Fruit fly (Drosophila melanogaster) whole organism: ENCODE results near the gene CG3213.

Experiments used
- CG8478 ChIP-seq: fragments of >200 bp; optimal IDR thresholded peaks from 2 replicates; lab custom pipeline; 2018; ENCODE audit warnings: inconsistent platforms
- Dll ChIP-seq: fragments of >200 bp; optimal IDR thresholded peaks from 2 replicates; lab custom pipeline; 2017
- EcR ChIP-seq, 2 experiments: fragments of >200 bp; optimal IDR thresholded peaks; 2 replicates each; lab custom pipeline; 2017; ENCODE audit warnings: missing biosample characterization in 2 of 2, missing genetic modification characterization in 2 of 2, missing genetic modification reagents in 2 of 2
- pan ChIP-seq: fragments of >200 bp; optimal IDR thresholded peaks from 2 replicates; lab custom pipeline; 2017
- psq ChIP-seq: fragments of >200 bp; optimal IDR thresholded peaks from 2 replicates; lab custom pipeline; 2017
- usp ChIP-seq: fragments of >200 bp; optimal IDR thresholded peaks from 2 replicates; lab custom pipeline; 2017; ENCODE audit warnings: missing biosample characterization, missing genetic modification characterization, mixed read lengths

CG3213 gene

dm6 chr2L:3548879-3549278 lies 29.4 kb upstream of the CG3213 start:
- TF ChIP-seq CG8478 (lab: Kevin White, UChicago) (no peak), pan (no peak), usp (GFP tag; lab: Kevin White, UChicago) (no peak), Dll (no peak), psq (no peak), EcR (GFP tag; optimal IDR thresholded peaks at IDR 0.05; lab: Kevin White, UChicago) (no peak)

DNA sequence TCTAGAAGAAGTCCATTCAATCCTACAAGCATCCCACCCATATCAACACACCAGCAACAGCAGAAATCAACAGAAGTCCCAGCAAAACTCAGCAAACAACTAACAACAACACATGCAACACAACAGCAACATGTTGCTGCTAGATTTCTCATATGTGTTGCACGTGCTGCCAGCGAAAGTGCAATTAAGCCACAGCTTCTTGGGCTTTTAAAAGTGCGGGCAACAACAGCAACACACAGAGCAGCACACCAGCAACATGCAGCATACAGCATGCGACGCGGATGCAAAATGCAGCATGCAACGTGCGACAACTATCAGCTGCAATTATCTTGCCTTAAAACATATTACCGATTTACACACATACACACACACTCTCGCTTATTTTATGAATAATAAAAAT lies 28.1 kb upstream of the CG3213 start:
- no peak for TF ChIP-seq usp (GFP tag; lab: Kevin White, UChicago)

DNA sequence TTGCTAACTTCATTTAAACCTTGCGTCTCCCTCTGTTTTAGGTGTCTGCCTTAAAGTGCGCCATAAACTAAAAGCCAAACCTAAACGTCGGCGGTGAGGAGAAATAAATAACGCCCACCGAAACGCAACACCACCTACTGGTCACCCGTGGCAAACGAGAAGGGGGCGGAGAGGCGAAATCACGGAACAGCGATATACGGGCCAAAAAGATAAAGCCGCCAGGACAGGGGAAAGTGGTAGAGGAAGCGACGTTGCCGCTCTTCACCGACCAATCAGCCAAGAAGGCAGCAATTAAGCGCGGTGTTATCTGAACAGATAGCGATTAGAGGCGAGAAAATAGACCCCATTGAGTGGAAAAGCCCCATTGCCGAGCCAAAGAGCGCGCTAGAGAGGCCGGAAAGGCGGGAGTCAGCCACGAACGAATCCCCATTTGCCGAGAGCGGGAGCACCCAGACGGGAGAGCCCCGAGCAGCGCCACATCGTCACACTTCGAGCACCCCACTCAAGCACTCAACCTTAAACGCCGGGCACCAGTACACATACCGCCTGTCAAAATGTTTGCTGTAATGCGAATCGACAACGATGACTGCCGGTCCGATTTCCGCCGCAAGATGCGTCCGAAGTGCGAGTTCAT lies 25.7 kb upstream of the CG3213 start:
- TF ChIP-seq psq (no peak), pan (no peak), Dll (peak; percentile 100)

- TF ChIP-seq psq (no peak), Dll (no peak), pan (no peak), CG8478 (lab: Kevin White, UChicago) (no peak), EcR (GFP tag; optimal IDR thresholded peaks at IDR 0.05; lab: Kevin White, UChicago) (no peak), usp (GFP tag; lab: Kevin White, UChicago) (no peak)
Measured at dm6 chr2L:3543062-3543461, 23.6 kb upstream of the CG3213 start.

- no peak for TF ChIP-seq EcR (GFP tag; optimal IDR thresholded peaks at IDR 0.05; lab: Kevin White, UChicago)
- TF ChIP-seq CG8478 (lab: Kevin White, UChicago): peak; percentile 61
Measured at dm6 chr2L:3539996-3540395, 20.5 kb upstream of the CG3213 start.

DNA sequence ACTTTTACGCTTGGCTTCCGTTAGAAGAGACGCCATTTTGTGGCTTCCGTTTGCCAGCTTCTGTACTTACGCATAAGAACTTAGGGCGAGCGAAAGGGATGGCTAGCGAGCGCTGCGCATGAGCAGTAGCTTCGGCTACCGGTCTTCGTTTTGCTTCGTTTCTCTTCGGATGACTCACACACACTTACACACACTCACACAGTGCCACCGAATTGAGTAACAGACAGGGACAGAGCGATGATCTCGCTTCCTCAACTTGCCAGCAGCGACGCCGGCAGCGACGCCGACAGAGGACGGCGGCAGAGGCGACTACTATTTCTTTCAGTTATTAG lies 19.9 kb upstream of the CG3213 start:
- no peak for TF ChIP-seq EcR (GFP tag; optimal IDR thresholded peaks at IDR 0.05; lab: Kevin White, UChicago)
- no peak for TF ChIP-seq Dll

dm6 chr2L:3538564-3539411 lies 19.3 kb upstream of the CG3213 start, which contains the start of gene drm:
Gene drm (plus strand): TSS chr2L:3539247.
- TF ChIP-seq Dll: peak; percentile 64
- no peak for TF ChIP-seq psq
- peak; percentile 62 for TF ChIP-seq CG8478 (lab: Kevin White, UChicago)

DNA sequence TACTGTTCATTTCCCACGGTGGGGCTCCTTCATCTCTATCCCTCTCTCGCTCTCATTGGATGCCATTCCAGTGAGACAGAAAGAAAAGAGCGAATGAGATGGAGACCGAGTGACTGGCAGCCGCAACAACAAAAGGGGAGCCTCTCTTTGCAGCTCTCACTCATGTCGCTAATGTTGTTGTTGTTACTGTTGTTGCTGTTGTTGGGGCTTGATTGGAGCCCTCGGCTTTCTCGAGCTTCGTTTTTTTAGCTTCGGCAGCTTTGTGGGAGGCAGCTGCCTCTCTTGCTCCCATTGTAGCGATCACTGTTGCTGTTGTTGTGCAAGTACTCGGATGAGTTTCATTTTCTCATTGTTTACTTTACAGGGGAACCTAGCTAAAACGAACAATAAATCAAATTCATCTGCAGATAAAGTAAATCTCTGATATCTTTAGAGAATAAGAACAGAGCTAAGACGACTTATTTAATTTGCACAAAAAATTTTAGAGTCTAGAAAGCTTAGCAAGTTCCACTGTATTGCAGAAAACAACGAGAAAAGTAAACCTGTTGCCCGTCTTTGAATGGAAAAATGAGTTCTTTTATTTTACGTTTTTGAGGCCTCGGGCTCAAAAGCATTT lies 14.9 kb upstream of the CG3213 start:
- TF ChIP-seq psq (no peak), EcR (GFP tag; optimal IDR thresholded peaks at IDR 0.05; lab: Kevin White, UChicago) (no peak), Dll (peak; percentile 74)

DNA sequence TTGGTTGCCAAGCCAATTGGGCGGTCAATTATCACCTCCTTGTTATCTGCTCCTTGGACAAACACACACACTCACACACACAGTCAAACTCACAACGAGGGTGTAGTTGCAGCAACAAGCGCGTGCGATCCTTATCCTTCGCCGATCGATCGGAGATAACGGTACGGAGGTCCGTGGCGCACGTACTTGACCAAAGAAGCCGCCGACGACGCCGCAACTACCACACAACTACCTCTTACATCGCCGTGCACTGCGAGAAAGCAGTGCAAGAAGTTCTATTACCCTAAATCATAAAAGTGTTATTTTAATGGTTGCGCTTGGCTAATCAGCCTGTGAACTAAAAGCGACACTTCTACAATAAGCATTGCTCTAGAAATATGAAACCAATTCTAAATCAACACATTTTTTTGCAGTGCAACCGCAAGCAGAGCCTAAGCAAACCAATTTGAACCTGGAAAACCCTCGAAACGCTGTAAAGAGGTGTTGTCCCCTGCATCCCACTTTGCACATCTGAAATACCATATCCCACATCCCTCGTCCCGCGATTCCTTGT lies 13.6 kb upstream of the CG3213 start:
- TF ChIP-seq EcR (GFP tag; optimal IDR thresholded peaks at IDR 0.05; lab: Kevin White, UChicago): no peak
- TF ChIP-seq psq: no peak

- no peak for TF ChIP-seq pan
- no peak for TF ChIP-seq Dll
- no peak for TF ChIP-seq CG8478 (lab: Kevin White, UChicago)
- no peak for TF ChIP-seq psq
- no peak for TF ChIP-seq usp (GFP tag; lab: Kevin White, UChicago)
- TF ChIP-seq EcR (GFP tag; optimal IDR thresholded peaks at IDR 0.05; lab: Kevin White, UChicago): no peak
Measured at dm6 chr2L:3530186-3530832, 10.9 kb upstream of the CG3213 start, which contains the start of the genes Spindly and IFT57. Gene Spindly (minus strand): TSS chr2L:3530317. Gene IFT57 (plus strand): TSS chr2L:3530789.

- no peak for TF ChIP-seq psq
- TF ChIP-seq CG8478 (lab: Kevin White, UChicago): no peak
- no peak for TF ChIP-seq Dll
- no peak for TF ChIP-seq EcR (GFP tag; optimal IDR thresholded peaks at IDR 0.05; lab: Kevin White, UChicago)
- no peak for TF ChIP-seq usp (GFP tag; lab: Kevin White, UChicago)
- no peak for TF ChIP-seq pan
Measured at dm6 chr2L:3524729-3525181, 5.3 kb upstream of the CG3213 start, which contains the start of gene CG8852. Gene CG8852 (plus strand): TSS chr2L:3525131.

dm6 chr2L:3523956-3524355 lies 4.5 kb upstream of the CG3213 start, which contains the start of gene Sr-CIV:
Gene Sr-CIV (minus strand): TSS chr2L:3524056.
- TF ChIP-seq psq (no peak), EcR (GFP tag; optimal IDR thresholded peaks at IDR 0.05; lab: Kevin White, UChicago) (no peak), pan (no peak), Dll (no peak), usp (GFP tag; lab: Kevin White, UChicago) (no peak), CG8478 (lab: Kevin White, UChicago) (no peak)
